Worm (Caenorhabditis elegans): ENCODE results near the gene crld-1.

Gene crld-1

DNA sequence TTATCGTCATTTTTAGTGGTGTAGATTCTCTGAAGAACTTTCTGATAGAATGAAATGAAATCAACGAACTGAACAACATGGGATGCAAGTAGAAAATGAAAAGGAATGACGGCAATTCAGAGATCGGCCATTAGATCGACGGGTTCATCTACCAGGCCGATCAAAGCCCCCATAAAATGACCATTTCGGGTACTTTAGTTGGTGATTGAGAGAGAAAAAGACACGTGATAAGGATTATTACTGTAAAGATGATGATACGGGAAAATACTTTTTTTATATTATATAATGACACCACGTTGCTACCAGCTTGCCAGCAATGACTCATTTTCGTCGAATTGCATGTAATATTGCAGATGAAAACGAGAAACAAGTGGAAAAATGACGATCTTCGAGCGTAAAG lies 44.5 kb downstream of the crld-1 start, which contains the start of gene best-1 (continued):
- TF ChIP-seq blmp-1 (tag; optimal IDR thresholded peaks at IDR 0.05; ENCODE audit: insufficient read depth): peak; percentile 26
- no peak for TF ChIP-seq mbf-1 (tag; optimal IDR thresholded peaks at IDR 0.05)
- TF ChIP-seq zag-1 (tag; optimal IDR thresholded peaks at IDR 0.05): no peak
- no peak for TF ChIP-seq elt-3 (tag; optimal IDR thresholded peaks at IDR 0.05)
- no peak for TF ChIP-seq nhr-6 (tag; optimal IDR thresholded peaks at IDR 0.05)
- TF ChIP-seq sma-9 (GFP tag; optimal IDR thresholded peaks at IDR 0.05): peak; percentile 82
- TF ChIP-seq sma-9 (tag; optimal IDR thresholded peaks at IDR 0.05): no peak

- TF ChIP-seq lin-13 (GFP tag; optimal IDR thresholded peaks at IDR 0.05): no peak
- no peak for TF ChIP-seq mdl-1 (tag; optimal IDR thresholded peaks at IDR 0.05)
- TF ChIP-seq egl-27 (tag; optimal IDR thresholded peaks at IDR 0.05): no peak
- no peak for TF ChIP-seq ceh-16 (tag; optimal IDR thresholded peaks at IDR 0.05)
- no peak for TF ChIP-seq sem-4 (tag; optimal IDR thresholded peaks at IDR 0.05)
- TF ChIP-seq unc-62 (GFP tag; optimal IDR thresholded peaks at IDR 0.05): no peak
- no peak for TF ChIP-seq ztf-1 (GFP tag; conservative IDR thresholded peaks at IDR 0.05)
- no peak for TF ChIP-seq crh-2 (tag; optimal IDR thresholded peaks at IDR 0.05)
- no peak for TF ChIP-seq skn-1 (tag; optimal IDR thresholded peaks at IDR 0.05)
- no peak for TF ChIP-seq nhr-129 (tag; optimal IDR thresholded peaks at IDR 0.05)
- no peak for TF ChIP-seq ztf-4 (tag; optimal IDR thresholded peaks at IDR 0.05)
- TF ChIP-seq dmd-4 (tag; optimal IDR thresholded peaks at IDR 0.05): no peak
- TF ChIP-seq elt-3 (tag; optimal IDR thresholded peaks at IDR 0.05): no peak
- TF ChIP-seq Y55F3AM.14 (GFP tag; optimal IDR thresholded peaks at IDR 0.05): no peak
- TF ChIP-seq peb-1 (tag; optimal IDR thresholded peaks at IDR 0.05): no peak
These were observed 45.8 kb downstream of the crld-1 start for ce11 chrIV:13108430-13108829.

- TF ChIP-seq lin-13 (GFP tag; optimal IDR thresholded peaks at IDR 0.05): no peak
- no peak for TF ChIP-seq lin-11 (tag; optimal IDR thresholded peaks at IDR 0.05)
- TF ChIP-seq ceh-82 (tag; optimal IDR thresholded peaks at IDR 0.05): no peak
- TF ChIP-seq crh-2 (tag; optimal IDR thresholded peaks at IDR 0.05): no peak
- no peak for TF ChIP-seq nhr-237 (tag; optimal IDR thresholded peaks at IDR 0.05)
- TF ChIP-seq gmeb-1 (tag; optimal IDR thresholded peaks at IDR 0.05): no peak
- TF ChIP-seq ama-1 (optimal IDR thresholded peaks at IDR 0.05): no peak
- TF ChIP-seq nhr-10 (tag; optimal IDR thresholded peaks at IDR 0.05): no peak
- TF ChIP-seq mab-5 (tag; optimal IDR thresholded peaks at IDR 0.05): no peak
- TF ChIP-seq ceh-16 (tag; optimal IDR thresholded peaks at IDR 0.05): no peak
- TF ChIP-seq elt-3 (tag; optimal IDR thresholded peaks at IDR 0.05): no peak
- no peak for TF ChIP-seq fos-1 (tag; optimal IDR thresholded peaks at IDR 0.05)
- TF ChIP-seq blmp-1 (tag; optimal IDR thresholded peaks at IDR 0.05; ENCODE audit: insufficient read depth): no peak
- no peak for TF ChIP-seq mbf-1 (tag; optimal IDR thresholded peaks at IDR 0.05)
- no peak for TF ChIP-seq unc-62 (GFP tag; optimal IDR thresholded peaks at IDR 0.05)
- no peak for TF ChIP-seq nhr-25 (tag; optimal IDR thresholded peaks at IDR 0.05)
- TF ChIP-seq nhr-77 (tag; optimal IDR thresholded peaks at IDR 0.05): no peak
- no peak for TF ChIP-seq sem-4 (tag; optimal IDR thresholded peaks at IDR 0.05)
- TF ChIP-seq snpc-4 (tag; optimal IDR thresholded peaks at IDR 0.05): no peak
- no peak for TF ChIP-seq nhr-23 (tag; optimal IDR thresholded peaks at IDR 0.05)
These were observed 46.9 kb downstream of the crld-1 start, which contains the start of gene B0564.2 for ce11 chrIV:13107359-13107758. Gene B0564.2, plus strand, starts transcription at chrIV:13107659.

DNA sequence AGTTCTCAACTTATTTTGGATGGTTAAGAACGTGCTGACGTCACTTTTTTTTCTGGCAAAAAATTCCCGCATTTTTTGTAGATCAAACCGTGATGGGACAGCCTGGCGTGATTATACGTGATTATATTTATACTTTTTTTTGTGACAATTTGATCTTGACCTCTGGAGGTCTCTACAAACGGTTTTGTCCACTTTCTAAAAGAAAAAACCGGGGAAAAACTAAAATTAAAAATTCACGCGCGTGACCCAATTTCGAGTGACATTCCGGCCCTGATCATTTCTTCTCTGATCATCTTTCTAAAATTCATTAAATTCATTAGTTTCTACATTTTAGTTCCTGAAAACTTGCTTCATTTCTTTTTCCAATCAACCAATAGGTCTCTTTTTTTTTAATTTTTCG lies 49.3 kb downstream of the crld-1 start, which contains the start of gene rde-11:
Gene rde-11 (plus strand): TSS at position 301 of the 400 bp plus-strand sequence.
- TF ChIP-seq dmd-4 (tag; optimal IDR thresholded peaks at IDR 0.05) (no peak), nhr-6 (tag; optimal IDR thresholded peaks at IDR 0.05) (no peak), fos-1 (tag; optimal IDR thresholded peaks at IDR 0.05) (no peak), mdl-1 (tag; optimal IDR thresholded peaks at IDR 0.05) (no peak), mab-5 (tag; optimal IDR thresholded peaks at IDR 0.05) (no peak), aly-2 (tag; optimal IDR thresholded peaks at IDR 0.05) (no peak), skn-1 (tag; optimal IDR thresholded peaks at IDR 0.05) (no peak), ceh-16 (tag; optimal IDR thresholded peaks at IDR 0.05) (no peak), sma-9 (GFP tag; optimal IDR thresholded peaks at IDR 0.05) (no peak), sma-9 (tag; optimal IDR thresholded peaks at IDR 0.05) (no peak), sem-4 (tag; optimal IDR thresholded peaks at IDR 0.05) (no peak), ztf-4 (tag; optimal IDR thresholded peaks at IDR 0.05) (no peak), ZK546.5 (tag; optimal IDR thresholded peaks at IDR 0.05) (no peak), Y55F3AM.14 (GFP tag; optimal IDR thresholded peaks at IDR 0.05) (no peak), nhr-11 (tag; optimal IDR thresholded peaks at IDR 0.05) (no peak), lin-11 (tag; optimal IDR thresholded peaks at IDR 0.05) (no peak), nhr-10 (tag; optimal IDR thresholded peaks at IDR 0.05) (no peak), blmp-1 (tag; optimal IDR thresholded peaks at IDR 0.05; ENCODE audit: insufficient read depth) (no peak), lin-39 (tag; optimal IDR thresholded peaks at IDR 0.05) (no peak), snpc-4 (tag; optimal IDR thresholded peaks at IDR 0.05) (no peak)
